Fruit fly (Drosophila melanogaster) whole organism, embryonic: Measurements from ENCODE around the gene alpha-Est9.

ENCODE experiments used
- Bdp1 ChIP-seq: fragments of 200-800 bp; sonication (Bioruptor generic); optimal IDR thresholded peaks from 3 replicates; lab custom pipeline; 2016; ENCODE audit warnings: missing biosample characterization, missing genetic modification characterization
- CG11695 ChIP-seq: fragments of 200-800 bp; sonication (Bioruptor generic); IDR thresholded peaks from 3 replicates; pipeline ENCODE4 v1.3.6; 2022; ENCODE audit warnings: missing biosample characterization, missing genetic modification characterization
- CG15011 ChIP-seq: fragments of 200-800 bp; sonication (Bioruptor generic); optimal IDR thresholded peaks from 3 replicates; lab custom pipeline; 2018; ENCODE audit warnings: missing biosample characterization, mild to moderate bottlenecking, missing genetic modification characterization
- CG1647 ChIP-seq: fragments of 200-800 bp; sonication (Bioruptor generic); optimal IDR thresholded peaks from 3 replicates; lab custom pipeline; 2016; ENCODE audit warnings: missing biosample characterization, missing genetic modification characterization
- CG16779 ChIP-seq: fragments of 200-800 bp; sonication (Bioruptor generic); IDR thresholded peaks from 2 replicates; pipeline ENCODE4 v1.3.6; 2022; ENCODE audit warnings: missing biosample characterization, missing genetic modification characterization
- CG16813 ChIP-seq: fragments of 200-800 bp; sonication (Bioruptor generic); IDR thresholded peaks from 3 replicates; pipeline ENCODE4 v1.3.6; 2022; ENCODE audit warnings: missing biosample characterization, missing genetic modification characterization; ENCODE audit not compliant: partially characterized antibody
- CG18262 ChIP-seq: fragments of 200-800 bp; optimal IDR thresholded peaks from 3 replicates; lab custom pipeline; 2019; ENCODE audit warnings: missing biosample characterization, mild to moderate bottlenecking, missing genetic modification characterization, moderate library complexity
- CG1832 ChIP-seq: fragments of 200-800 bp; sonication (Bioruptor generic); optimal IDR thresholded peaks from 2 replicates; lab custom pipeline; 2017; ENCODE audit warnings: missing biosample characterization, mild to moderate bottlenecking, missing genetic modification characterization, inconsistent platforms
- CG2129 ChIP-seq: fragments of 200-800 bp; sonication (Bioruptor generic); IDR thresholded peaks from 2 replicates; pipeline ENCODE4 v1.3.6; 2022; ENCODE audit warnings: missing biosample characterization, missing genetic modification characterization; ENCODE audit not compliant: partially characterized antibody
- CG2712 ChIP-seq: fragments of 200-800 bp; optimal IDR thresholded peaks from 3 replicates; lab custom pipeline; 2019; ENCODE audit warnings: missing biosample characterization, mild to moderate bottlenecking, missing genetic modification characterization, moderate library complexity
- CG32767 ChIP-seq: fragments of 200-800 bp; sonication (Bioruptor generic); IDR thresholded peaks from 2 replicates; pipeline ENCODE4 v1.3.6; 2022; ENCODE audit warnings: missing biosample characterization, missing genetic modification characterization
- CG32772 ChIP-seq: fragments of 200-800 bp; sonication (Bioruptor generic); IDR thresholded peaks from 2 replicates; pipeline ENCODE4 v1.3.6; 2022; ENCODE audit warnings: missing biosample characterization, missing genetic modification characterization
- CG34224 ChIP-seq: fragments of 200-800 bp; sonication (Bioruptor generic); IDR thresholded peaks from 3 replicates; pipeline ENCODE4 v1.3.6; 2022; ENCODE audit warnings: missing biosample characterization, missing genetic modification characterization; ENCODE audit not compliant: partially characterized antibody
- CG42726 ChIP-seq: fragments of 200-800 bp; sonication (Bioruptor generic); IDR thresholded peaks from 2 replicates; pipeline ENCODE4 v1.3.6; 2022; ENCODE audit warnings: missing biosample characterization, missing genetic modification characterization; ENCODE audit not compliant: partially characterized antibody
- CG4282 ChIP-seq: fragments of 200-800 bp; sonication (Bioruptor generic); optimal IDR thresholded peaks from 2 replicates; lab custom pipeline; 2016; ENCODE audit warnings: missing biosample characterization, missing genetic modification characterization
- CG4328 ChIP-seq: fragments of 200-800 bp; sonication (Bioruptor generic); optimal IDR thresholded peaks from 3 replicates; lab custom pipeline; 2017; ENCODE audit warnings: missing biosample characterization, missing genetic modification reagents, missing genetic modification characterization
- CG4424 ChIP-seq: fragments of 200-800 bp; sonication (Bioruptor generic); optimal IDR thresholded peaks from 3 replicates; lab custom pipeline; 2016; ENCODE audit warnings: missing biosample characterization, missing genetic modification characterization
- CG7786 ChIP-seq: fragments of 200-800 bp; sonication (Bioruptor generic); optimal IDR thresholded peaks from 2 replicates; lab custom pipeline; 2016; ENCODE audit warnings: missing biosample characterization, missing genetic modification characterization
- CG7963 ChIP-seq: fragments of 200-800 bp; sonication (Bioruptor generic); IDR thresholded peaks from 3 replicates; pipeline ENCODE4 v1.3.6; 2022; ENCODE audit warnings: missing biosample characterization, missing genetic modification characterization; ENCODE audit not compliant: partially characterized antibody
- CG9727 ChIP-seq: fragments of 200-800 bp; sonication (Bioruptor generic); optimal IDR thresholded peaks from 3 replicates; lab custom pipeline; 2017; ENCODE audit warnings: missing biosample characterization, mild to moderate bottlenecking, missing genetic modification characterization
- CTCF ChIP-seq: fragments of 200-800 bp; sonication (Bioruptor generic); optimal IDR thresholded peaks from 2 replicates; lab custom pipeline; 2017; ENCODE audit warnings: missing biosample characterization, mild to moderate bottlenecking, missing genetic modification characterization, moderate library complexity
- Dbx ChIP-seq: fragments of 200-800 bp; sonication (Bioruptor generic); IDR thresholded peaks from 3 replicates; pipeline ENCODE4 v1.3.6; 2022; ENCODE audit warnings: missing biosample characterization, missing genetic modification characterization
- Hand ChIP-seq: fragments of 200-800 bp; sonication (Bioruptor generic); optimal IDR thresholded peaks from 2 replicates; lab custom pipeline; 2017; ENCODE audit warnings: mild to moderate bottlenecking, missing biosample characterization, missing genetic modification reagents, missing genetic modification characterization
- Meics ChIP-seq: fragments of 200-800 bp; sonication (Bioruptor generic); optimal IDR thresholded peaks from 2 replicates; lab custom pipeline; 2017; ENCODE audit warnings: missing biosample characterization, mild to moderate bottlenecking, missing genetic modification characterization
- Mes4 ChIP-seq: fragments of 200-800 bp; sonication (Bioruptor generic); optimal IDR thresholded peaks from 2 replicates; lab custom pipeline; 2016; ENCODE audit warnings: missing biosample characterization, missing genetic modification characterization
- Nf-YA ChIP-seq: fragments of 200-800 bp; sonication (Bioruptor generic); IDR thresholded peaks from 2 replicates; pipeline ENCODE4 v1.3.6; 2022; ENCODE audit warnings: missing biosample characterization, missing genetic modification characterization
- Opbp ChIP-seq: fragments of 200-800 bp; sonication (Bioruptor generic); IDR thresholded peaks from 3 replicates; pipeline ENCODE4 v1.3.6; 2022; ENCODE audit warnings: missing biosample characterization, missing genetic modification characterization; ENCODE audit not compliant: partially characterized antibody
- PHDP ChIP-seq: fragments of 200-800 bp; sonication (Bioruptor generic); optimal IDR thresholded peaks from 3 replicates; lab custom pipeline; 2018; ENCODE audit warnings: missing biosample characterization, mild to moderate bottlenecking, missing genetic modification characterization, moderate library complexity
- amos ChIP-seq: fragments of 200-800 bp; sonication (Bioruptor generic); IDR thresholded peaks from 2 replicates; pipeline ENCODE4 v1.3.6; 2022; ENCODE audit warnings: missing biosample characterization, missing genetic modification characterization; ENCODE audit not compliant: partially characterized antibody
- bowl ChIP-seq: fragments of 200-800 bp; sonication (Bioruptor generic); IDR thresholded peaks from 2 replicates; pipeline ENCODE4 v1.3.6; 2022; ENCODE audit warnings: missing biosample characterization, missing genetic modification characterization
- bsh ChIP-seq, 2 experiments: fragments of 200-800 bp; sonication (Bioruptor generic); optimal IDR thresholded peaks; 2 replicates each; lab custom pipeline; 2017 to 2018; ENCODE audit warnings: mild to moderate bottlenecking in 2 of 2, missing biosample characterization in 2 of 2, missing genetic modification characterization in 2 of 2, moderate library complexity in 1 of 2
- chinmo ChIP-seq: fragments of 200-800 bp; sonication (Bioruptor generic); IDR thresholded peaks from 4 replicates; pipeline ENCODE4 v1.3.6; 2022; ENCODE audit warnings: missing biosample characterization, missing genetic modification characterization; ENCODE audit not compliant: partially characterized antibody
- corto ChIP-seq: fragments of 200-800 bp; sonication (Bioruptor generic); optimal IDR thresholded peaks from 2 replicates; lab custom pipeline; 2016; ENCODE audit warnings: missing biosample characterization, mild to moderate bottlenecking, missing genetic modification characterization, moderate library complexity
- croc ChIP-seq: fragments of 200-800 bp; sonication (Bioruptor generic); conservative IDR thresholded peaks from 3 replicates; pipeline ENCODE4 v1.3.6; 2022; ENCODE audit warnings: missing biosample characterization, missing genetic modification characterization
- crol ChIP-seq: fragments of 200-800 bp; sonication (Bioruptor generic); IDR thresholded peaks from 2 replicates; pipeline ENCODE4 v1.3.6; 2022; ENCODE audit warnings: missing biosample characterization, missing genetic modification characterization
- disco-r ChIP-seq: fragments of 200-800 bp; sonication (Bioruptor generic); optimal IDR thresholded peaks from 2 replicates; lab custom pipeline; 2016; ENCODE audit warnings: missing biosample characterization, missing genetic modification characterization
- eve ChIP-seq, 2 experiments: fragments of >200 bp; optimal IDR thresholded peaks; 2 replicates each; lab custom pipeline; 2017; ENCODE audit warnings: missing biosample characterization in 2 of 2, missing genetic modification characterization in 2 of 2
- eyg ChIP-seq: fragments of 200-800 bp; sonication (Bioruptor generic); optimal IDR thresholded peaks from 3 replicates; lab custom pipeline; 2016; ENCODE audit warnings: missing biosample characterization, missing genetic modification characterization
- gce ChIP-seq: fragments of 200-800 bp; sonication (Bioruptor generic); IDR thresholded peaks from 3 replicates; pipeline ENCODE4 v1.3.6; 2022; ENCODE audit warnings: missing biosample characterization, missing genetic modification characterization
- gro ChIP-seq: fragments of 200-800 bp; sonication (Bioruptor generic); optimal IDR thresholded peaks from 2 replicates; lab custom pipeline; 2016; ENCODE audit warnings: missing biosample characterization, missing genetic modification characterization
- gsb ChIP-seq: fragments of 200-800 bp; sonication (Bioruptor generic); IDR thresholded peaks from 2 replicates; pipeline ENCODE4 v1.3.6; 2022; ENCODE audit warnings: missing biosample characterization, missing genetic modification characterization
- mld ChIP-seq: fragments of 200-800 bp; sonication (Bioruptor generic); IDR thresholded peaks from 3 replicates; pipeline ENCODE4 v1.3.6; 2022; ENCODE audit warnings: missing biosample characterization, missing genetic modification characterization; ENCODE audit not compliant: partially characterized antibody
- odd ChIP-seq: fragments of 200-800 bp; sonication (Bioruptor generic); optimal IDR thresholded peaks from 2 replicates; lab custom pipeline; 2017; ENCODE audit warnings: missing biosample characterization, mild to moderate bottlenecking, missing genetic modification characterization
- pita ChIP-seq: fragments of 200-800 bp; sonication (Bioruptor generic); optimal IDR thresholded peaks from 2 replicates; lab custom pipeline; 2017; ENCODE audit warnings: missing biosample characterization, mild to moderate bottlenecking, missing genetic modification characterization
- repo ChIP-seq: fragments of 200-800 bp; sonication (Bioruptor generic); optimal IDR thresholded peaks from 2 replicates; lab custom pipeline; 2016; ENCODE audit warnings: missing biosample characterization, missing genetic modification characterization
- sd ChIP-seq: fragments of 200-800 bp; sonication (Bioruptor generic); optimal IDR thresholded peaks from 3 replicates; lab custom pipeline; 2018; ENCODE audit warnings: missing biosample characterization, mild to moderate bottlenecking, missing genetic modification characterization, moderate library complexity
- sens ChIP-seq: fragments of 200-800 bp; sonication (Bioruptor generic); peaks from one replicate; lab custom pipeline; 2016; ENCODE audit warnings: missing biosample characterization, missing genetic modification characterization
- sna ChIP-seq: fragments of 200-800 bp; sonication (Bioruptor generic); IDR thresholded peaks from 2 replicates; pipeline ENCODE4 v1.3.6; 2022; ENCODE audit warnings: missing biosample characterization, missing genetic modification characterization; ENCODE audit not compliant: partially characterized antibody
- usp ChIP-seq: fragments of >200 bp; optimal IDR thresholded peaks from 2 replicates; lab custom pipeline; 2017; ENCODE audit warnings: missing biosample characterization, missing genetic modification characterization

Gene alpha-Est9

DNA sequence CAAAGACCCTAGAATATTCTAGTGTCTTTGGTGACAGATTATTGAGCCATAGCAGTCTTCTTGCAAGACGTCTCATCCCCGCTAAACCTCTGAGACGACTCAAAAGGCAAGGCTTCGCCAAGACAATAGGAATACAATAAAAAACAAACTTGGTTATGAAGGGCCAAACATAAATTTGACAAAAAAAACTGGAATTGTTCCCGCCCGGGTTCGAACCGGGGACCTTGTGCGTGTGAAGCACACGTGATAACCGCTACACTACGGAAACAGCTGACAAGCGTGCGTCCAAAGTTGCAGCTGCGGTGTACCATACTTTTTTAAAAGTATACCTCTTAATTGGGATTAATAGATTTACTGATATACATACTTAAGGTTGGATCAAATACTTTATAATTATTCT lies 29.2 kb downstream of the alpha-Est9 start (continued):
- no peak for TF ChIP-seq Meics (GFP tag; lab: Kevin White, UChicago)
- peak; percentile 72 for TF ChIP-seq CG16813 (GFP tag; lab: Robert Waterston, UW)
- peak; percentile 73; the same call in 2 of the 3 replicates for TF ChIP-seq Opbp
- peak; percentile 82 for TF ChIP-seq CG42726 (GFP tag; lab: Robert Waterston, UW)
- peak; percentile 38; the same call in 1 of the 3 replicates for TF ChIP-seq mld
- TF ChIP-seq sens (GFP tag; lab: Kevin White, UChicago) = peak; percentile 27
- no peak for TF ChIP-seq pita (GFP tag; lab: Kevin White, UChicago)
- TF ChIP-seq Hand (GFP tag; lab: Kevin White, UChicago) = no peak
- peak; percentile 96 for TF ChIP-seq Bdp1 (GFP tag; lab: Kevin White, UChicago)
- TF ChIP-seq amos (GFP tag; lab: Robert Waterston, UW) = peak; percentile 76; the same call in 1 of the 2 replicates

- TF ChIP-seq CG11695 (GFP tag; lab: Robert Waterston, UW) = peak; percentile 47; the same call in 2 of the 3 replicates
- peak; percentile 38 for TF ChIP-seq gsb (GFP tag; lab: Robert Waterston, UW)
- TF ChIP-seq CTCF (GFP tag; lab: Kevin White, UChicago) = peak; percentile 31
- TF ChIP-seq gro (GFP tag; lab: Kevin White, UChicago) = peak; percentile 34
- TF ChIP-seq sd = no peak
- TF ChIP-seq eyg (GFP tag; lab: Kevin White, UChicago) = peak; percentile 33
- TF ChIP-seq CG1647 (GFP tag; lab: Kevin White, UChicago) = peak; percentile 57
- TF ChIP-seq usp (GFP tag; lab: Kevin White, UChicago) = no peak
- TF ChIP-seq bowl (GFP tag; lab: Robert Waterston, UW) = peak; percentile 66; the same call in 1 of the 2 replicates
- TF ChIP-seq CG2712 (tag; lab: Kevin White, UChicago) = peak; percentile 62
- TF ChIP-seq CG15011 (GFP tag; lab: Kevin White, UChicago) = peak; percentile 37
- no peak for TF ChIP-seq CG9727 (GFP tag; lab: Kevin White, UChicago)
- peak; percentile 29; the same call in 1 of the 2 replicates for TF ChIP-seq Nf-YA (GFP tag; lab: Robert Waterston, UW)
- TF ChIP-seq CG34224 = peak; percentile 86
- TF ChIP-seq disco-r = no peak
- peak; percentile 40; the same call in 1 of the 2 replicates for TF ChIP-seq CG32772 (GFP tag; lab: Robert Waterston, UW)
- TF ChIP-seq sna = peak; percentile 86
- TF ChIP-seq CG4424 (GFP tag; lab: Kevin White, UChicago) = peak; percentile 16
- peak; percentile 67; the same call in 2 of the 3 replicates for TF ChIP-seq Dbx
- peak; percentile 19; the same call in 1 of the 2 replicates for TF ChIP-seq CG32767
- peak; percentile 100 for TF ChIP-seq chinmo (GFP tag; lab: Robert Waterston, UW)
- no peak for TF ChIP-seq eve (GFP tag; optimal IDR thresholded peaks at IDR 0.05; lab: Kevin White, UChicago)
- no peak for TF ChIP-seq croc (GFP tag; lab: Robert Waterston, UW)
- peak; percentile 18 for TF ChIP-seq CG18262 (tag; lab: Kevin White, UChicago)
- peak; percentile 60 for TF ChIP-seq Mes4 (GFP tag; lab: Kevin White, UChicago)
- TF ChIP-seq CG4282 (GFP tag; lab: Kevin White, UChicago) = peak; percentile 7
- peak; percentile 13 for TF ChIP-seq CG7786 (GFP tag; lab: Kevin White, UChicago)
- 0 out of 2 replicates have a peak, but pooled peaks have one; percentile 72 for TF ChIP-seq CG16779 (GFP tag; lab: Robert Waterston, UW)
- peak; percentile 66 for TF ChIP-seq PHDP (tag; lab: Kevin White, UChicago)
- peak; percentile 52 to 61 for TF ChIP-seq bsh (GFP tag; optimal IDR thresholded peaks at IDR 0.05; lab: Kevin White, UChicago)
- peak; percentile 97 for TF ChIP-seq crol (GFP tag; lab: Robert Waterston, UW)
- TF ChIP-seq repo (GFP tag; lab: Kevin White, UChicago) = peak; percentile 62
- TF ChIP-seq CG7963 (GFP tag; lab: Robert Waterston, UW) = peak; percentile 99
- TF ChIP-seq CG4328 (GFP tag; lab: Kevin White, UChicago) = peak; percentile 90
- TF ChIP-seq CG1832 (GFP tag; lab: Kevin White, UChicago) = no peak
- peak; percentile 44 for TF ChIP-seq CG2129 (GFP tag; lab: Robert Waterston, UW)
- peak; percentile 80 for TF ChIP-seq odd
- TF ChIP-seq gce (GFP tag; lab: Robert Waterston, UW) = peak; percentile 80; the same call in 2 of the 3 replicates
- no peak for TF ChIP-seq corto
Observed at dm6 chr3R:7474616-7475120, 30.2 kb downstream of the alpha-Est9 start.
